Worm (Caenorhabditis elegans) whole organism, mixed stage, embryonic: ENCODE data around the gene mfsd-13.2.

ENCODE experiments used
- M03D4.4 ChIP-seq: sonication (generic microtip); optimal IDR thresholded peaks from 2 replicates; lab custom pipeline; 2017; ENCODE audit warnings: mild to moderate bottlenecking, missing genetic modification characterization, missing compliant biosample characterization
- bed-3 ChIP-seq: fragments of 200-800 bp; sonication (Bioruptor generic); optimal IDR thresholded peaks from 3 replicates; lab custom pipeline; 2018; ENCODE audit warnings: mild to moderate bottlenecking, missing genetic modification characterization, moderate library complexity, missing compliant biosample characterization
- ceh-39 ChIP-seq: fragments of 150-350 bp; optimal IDR thresholded peaks from 2 replicates; lab custom pipeline; 2014; ENCODE audit warnings: missing biosample characterization, missing genetic modification characterization
- ceh-43 ChIP-seq: fragments of 200-800 bp; sonication (Bioruptor generic); optimal IDR thresholded peaks from 2 replicates; lab custom pipeline; 2018; ENCODE audit warnings: mild to moderate bottlenecking, missing genetic modification characterization, moderate library complexity, missing compliant biosample characterization
- ceh-83 ChIP-seq: fragments of 200-800 bp; sonication (Bioruptor generic); optimal IDR thresholded peaks from 2 replicates; lab custom pipeline; 2018; ENCODE audit warnings: mild to moderate bottlenecking, missing genetic modification characterization, missing compliant biosample characterization
- ces-1 ChIP-seq: fragments of 150-350 bp; optimal IDR thresholded peaks from 2 replicates; lab custom pipeline; 2014; ENCODE audit warnings: missing biosample characterization, missing genetic modification reagents, missing genetic modification characterization
- cnd-1 ChIP-seq: fragments of 200-800 bp; sonication (Bioruptor generic); optimal IDR thresholded peaks from 2 replicates; lab custom pipeline; 2018; ENCODE audit warnings: mild to moderate bottlenecking, missing genetic modification characterization, missing compliant biosample characterization
- drap-1 ChIP-seq: fragments of 200-800 bp; sonication (Bioruptor generic); optimal IDR thresholded peaks from 3 replicates; lab custom pipeline; 2018; ENCODE audit warnings: mild to moderate bottlenecking, missing genetic modification characterization, missing compliant biosample characterization
- elt-1 ChIP-seq: sonication (generic microtip); optimal IDR thresholded peaks from 2 replicates; lab custom pipeline; 2017; ENCODE audit warnings: missing genetic modification characterization, mild to moderate bottlenecking, missing compliant biosample characterization, antibody characterized with exemption, moderate library complexity, borderline replicate concordance; ENCODE audit not compliant: insufficient read depth
- elt-3 ChIP-seq: fragments of 150-350 bp; optimal IDR thresholded peaks from 2 replicates; lab custom pipeline; 2014; ENCODE audit warnings: missing biosample characterization, missing genetic modification characterization
- flh-1 ChIP-seq: fragments of 200-800 bp; sonication (Bioruptor generic); optimal IDR thresholded peaks from 2 replicates; lab custom pipeline; 2018; ENCODE audit warnings: mild to moderate bottlenecking, missing genetic modification characterization, moderate library complexity, missing compliant biosample characterization
- ham-2 ChIP-seq: fragments of 200-800 bp; sonication (Bioruptor generic); optimal IDR thresholded peaks from 2 replicates; lab custom pipeline; 2018; ENCODE audit warnings: mild to moderate bottlenecking, missing genetic modification characterization, missing compliant biosample characterization
- hlh-1 ChIP-seq: fragments of 150-350 bp; optimal IDR thresholded peaks from 2 replicates; lab custom pipeline; 2014; ENCODE audit warnings: missing biosample characterization, missing genetic modification reagents, missing genetic modification characterization
- lin-13 ChIP-seq: fragments of 150-350 bp; optimal IDR thresholded peaks from 2 replicates; lab custom pipeline; 2014; ENCODE audit warnings: missing biosample characterization, missing genetic modification characterization
- lin-32 ChIP-seq: fragments of 200-800 bp; sonication (Bioruptor generic); optimal IDR thresholded peaks from 2 replicates; lab custom pipeline; 2018; ENCODE audit warnings: mild to moderate bottlenecking, missing genetic modification characterization, missing compliant biosample characterization
- lsy-2 ChIP-seq: fragments of 150-350 bp; optimal IDR thresholded peaks from 2 replicates; lab custom pipeline; 2014; ENCODE audit warnings: missing biosample characterization, missing genetic modification characterization
- mab-5 ChIP-seq: fragments of 150-350 bp; optimal IDR thresholded peaks from 2 replicates; lab custom pipeline; 2014; ENCODE audit warnings: missing biosample characterization, missing genetic modification characterization
- mep-1 ChIP-seq: fragments of 150-350 bp; optimal IDR thresholded peaks from 2 replicates; lab custom pipeline; 2017; ENCODE audit warnings: missing biosample characterization, missing genetic modification reagents, missing genetic modification characterization, inconsistent platforms
- nhr-12 ChIP-seq: fragments of 150-350 bp; optimal IDR thresholded peaks from 2 replicates; lab custom pipeline; 2014; ENCODE audit warnings: missing biosample characterization, missing genetic modification characterization
- nhr-2 ChIP-seq: fragments of 150-350 bp; optimal IDR thresholded peaks from 2 replicates; lab custom pipeline; 2014; ENCODE audit warnings: missing biosample characterization, missing genetic modification characterization
- nhr-237 ChIP-seq: fragments of 150-350 bp; optimal IDR thresholded peaks from 2 replicates; lab custom pipeline; 2014; ENCODE audit warnings: missing biosample characterization, missing genetic modification characterization
- nhr-76 ChIP-seq: sonication (generic microtip); optimal IDR thresholded peaks from 2 replicates; lab custom pipeline; 2017; ENCODE audit warnings: missing biosample characterization, missing genetic modification characterization
- pha-4 ChIP-seq: fragments of 150-350 bp; optimal IDR thresholded peaks from 2 replicates; lab custom pipeline; 2018; ENCODE audit warnings: missing biosample characterization, missing genetic modification reagents, missing genetic modification characterization
- sem-2 ChIP-seq: fragments of 200-800 bp; sonication (Bioruptor generic); optimal IDR thresholded peaks from 2 replicates; lab custom pipeline; 2018; ENCODE audit warnings: mild to moderate bottlenecking, missing genetic modification characterization, missing compliant biosample characterization
- snpc-4 ChIP-seq: fragments of 150-350 bp; optimal IDR thresholded peaks from 2 replicates; lab custom pipeline; 2014; ENCODE audit warnings: missing biosample characterization, missing genetic modification characterization
- sptf-1 ChIP-seq: sonication (generic microtip); optimal IDR thresholded peaks from 2 replicates; lab custom pipeline; 2017; ENCODE audit warnings: mild to moderate bottlenecking, missing genetic modification characterization, moderate library complexity, missing compliant biosample characterization
- tbx-8 ChIP-seq: fragments of 200-800 bp; sonication (Bioruptor generic); optimal IDR thresholded peaks from 2 replicates; lab custom pipeline; 2018; ENCODE audit warnings: mild to moderate bottlenecking, missing genetic modification characterization, moderate library complexity, missing compliant biosample characterization
- unc-39 ChIP-seq: fragments of 150-350 bp; optimal IDR thresholded peaks from 2 replicates; lab custom pipeline; 2014; ENCODE audit warnings: missing biosample characterization, missing genetic modification characterization
- unc-62 ChIP-seq: fragments of 150-350 bp; optimal IDR thresholded peaks from 2 replicates; lab custom pipeline; 2014; ENCODE audit warnings: missing biosample characterization, missing genetic modification reagents, missing genetic modification characterization
- zip-8 ChIP-seq: fragments of 150-350 bp; optimal IDR thresholded peaks from 2 replicates; lab custom pipeline; 2014; ENCODE audit warnings: missing biosample characterization, missing genetic modification characterization
- ztf-11 ChIP-seq: fragments of 150-350 bp; optimal IDR thresholded peaks from 2 replicates; lab custom pipeline; 2014; ENCODE audit warnings: missing biosample characterization, missing genetic modification characterization

The mfsd-13.2 gene

DNA sequence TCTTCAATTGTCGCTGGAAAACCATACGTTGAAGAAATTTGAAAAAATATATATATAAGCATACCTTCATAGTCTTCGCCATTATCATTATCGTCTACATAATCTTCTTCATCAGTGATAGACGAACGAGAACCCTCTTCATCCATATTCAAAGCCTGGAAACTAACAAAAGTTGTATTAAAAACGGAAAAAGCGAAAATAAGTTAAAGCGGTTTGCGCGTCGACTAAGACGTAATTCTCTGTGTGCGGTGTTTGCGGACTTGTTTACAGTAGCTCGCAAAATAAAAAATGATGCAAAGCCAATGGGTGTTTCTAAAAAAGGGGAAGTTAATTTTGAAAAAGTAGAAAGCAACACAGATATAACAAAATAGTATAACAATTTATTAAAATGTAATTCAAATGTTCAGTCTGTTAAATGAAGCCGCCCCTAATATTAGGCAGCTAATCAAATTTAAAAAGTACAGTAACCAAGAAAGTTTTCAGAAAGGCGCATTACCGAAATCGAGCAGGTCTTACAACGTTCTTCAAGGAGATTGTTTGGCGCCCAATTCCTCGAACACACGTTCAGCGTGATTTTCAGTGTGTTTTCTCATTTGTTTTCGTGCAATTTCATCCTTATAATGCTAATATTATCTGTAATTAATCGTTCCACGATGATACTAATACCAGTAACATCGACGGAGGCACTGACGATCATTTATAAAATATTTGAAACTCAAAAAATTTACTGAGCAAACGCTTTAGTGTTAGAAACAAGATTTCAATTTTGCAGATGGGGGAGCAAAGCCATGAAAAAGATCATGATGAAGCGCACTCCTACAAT, 33.6 kb downstream of the mfsd-13.2 start, which contains the start of the genes T07F8.4 and gld-3:
Gene T07F8.4 (minus strand): TSS at position 162 of the 823 bp plus-strand sequence.
Gene gld-3 (plus strand): TSS at position 773 of the 823 bp plus-strand sequence.
- peak; percentile 42 for TF ChIP-seq sptf-1 (tag; lab: Kevin White, UChicago)
- no peak for TF ChIP-seq ceh-83 (GFP tag; lab: Kevin White, UChicago)
- no peak for TF ChIP-seq snpc-4 (tag; lab: Kevin White, UChicago)
- peak; percentile 62 for TF ChIP-seq mep-1
- TF ChIP-seq lsy-2, result peak; percentile 93
- no peak for TF ChIP-seq tbx-8 (GFP tag; lab: Kevin White, UChicago)

DNA sequence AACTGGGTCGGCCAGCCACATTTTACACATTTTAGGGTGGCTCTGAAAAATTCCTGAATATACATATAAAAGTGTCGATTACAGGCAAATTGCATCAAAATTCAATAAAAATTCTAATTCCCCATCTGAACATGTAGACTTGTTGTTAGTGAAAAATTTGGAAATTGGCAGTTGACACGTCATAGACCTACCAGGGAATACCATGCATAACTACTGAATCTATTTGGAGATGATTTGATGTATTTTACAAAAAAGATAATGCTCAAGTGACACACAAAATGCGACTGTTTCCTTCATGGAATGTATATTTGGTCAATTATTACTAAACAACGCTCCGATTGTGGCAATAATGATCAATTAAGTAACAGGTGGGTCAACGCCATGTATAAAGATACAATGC, 39.2 kb downstream of the mfsd-13.2 start, which contains the start of gene F10E7.1:
Gene F10E7.1 (plus strand): TSS at position 301 of the 400 bp plus-strand sequence.
- TF ChIP-seq pha-4 (tag; lab: Kevin White, UChicago) (no peak), nhr-76 (tag; lab: Kevin White, UChicago) (no peak), sem-2 (GFP tag; lab: Kevin White, UChicago) (no peak), mep-1 (no peak), ham-2 (GFP tag; lab: Kevin White, UChicago) (no peak), lsy-2 (no peak), ceh-43 (GFP tag; lab: Kevin White, UChicago) (no peak), unc-39 (tag; lab: Kevin White, UChicago) (no peak), nhr-237 (tag; lab: Kevin White, UChicago) (no peak), M03D4.4 (tag; lab: Kevin White, UChicago) (no peak), bed-3 (GFP tag; lab: Kevin White, UChicago) (no peak), mab-5 (tag; lab: Kevin White, UChicago) (no peak), hlh-1 (no peak), tbx-8 (GFP tag; lab: Kevin White, UChicago) (no peak), flh-1 (no peak), unc-62 (GFP tag; lab: Kevin White, UChicago) (no peak), nhr-12 (tag; lab: Kevin White, UChicago) (no peak), ceh-39 (tag; lab: Kevin White, UChicago) (no peak)

DNA sequence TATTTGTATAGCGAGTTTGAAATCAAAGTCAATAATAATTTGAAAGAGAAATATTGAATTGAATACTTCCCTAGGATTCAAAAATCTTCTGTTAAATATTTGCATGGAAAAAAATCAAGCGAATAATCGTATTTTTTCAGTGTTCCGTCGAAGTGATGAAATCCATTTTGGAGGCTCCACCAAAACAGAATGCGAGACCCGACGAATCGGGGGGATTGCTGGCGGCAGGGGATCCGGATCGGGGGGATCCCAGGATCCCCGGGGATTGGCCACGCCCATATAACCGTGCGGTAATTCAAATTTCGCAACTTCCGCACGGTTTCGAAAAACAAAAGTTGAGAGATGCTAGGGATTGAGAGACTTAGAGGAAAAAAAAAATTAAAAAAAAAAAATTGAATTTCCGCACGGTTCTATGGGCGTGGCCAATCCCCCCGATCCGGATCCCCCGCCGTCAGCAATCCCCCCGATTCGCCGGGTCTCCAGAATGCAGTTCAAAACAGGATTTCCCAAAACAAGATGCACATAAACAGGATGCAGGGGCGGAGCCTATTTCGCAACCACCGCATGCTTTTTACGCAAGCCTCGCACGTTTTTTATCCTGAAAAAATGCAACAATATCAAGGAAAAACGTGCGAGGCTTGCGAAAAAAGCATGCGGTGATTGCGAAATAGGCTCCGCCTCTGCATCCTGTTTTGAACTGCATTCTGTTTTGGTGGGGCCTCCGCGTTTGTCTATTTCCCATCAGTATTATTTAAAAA, 42.8 kb downstream of the mfsd-13.2 start, which contains the start of gene F10E7.11:
Gene F10E7.11 (minus strand): TSS at position 232 of the 758 bp plus-strand sequence.
- no peak for TF ChIP-seq ceh-39 (tag; lab: Kevin White, UChicago)
- TF ChIP-seq cnd-1 (tag; lab: Kevin White, UChicago), result peak; percentile 16

DNA sequence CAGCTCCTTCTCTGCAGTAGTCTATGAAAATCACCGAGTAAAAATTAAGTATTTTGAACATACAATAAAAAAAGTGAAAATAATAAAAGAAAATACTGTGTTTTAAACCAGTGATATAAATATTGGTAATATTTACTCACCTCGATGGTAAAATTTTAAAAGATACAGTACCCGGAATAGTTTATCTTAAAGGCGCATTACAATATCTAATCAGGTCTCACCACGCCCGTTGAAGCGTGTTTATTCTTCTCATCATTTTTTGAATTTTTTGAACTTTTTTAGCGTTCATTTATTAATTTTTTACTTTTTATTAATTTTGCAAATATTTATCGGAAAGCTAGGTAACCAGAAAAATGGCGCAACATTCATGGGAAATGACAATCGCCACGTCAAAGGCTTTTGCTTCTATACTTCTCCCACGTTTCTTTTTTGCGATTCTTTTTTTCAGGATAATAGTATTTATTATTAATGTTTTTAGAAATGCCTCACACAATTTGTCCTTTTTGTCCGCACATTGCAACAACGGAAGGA, 43.8 kb downstream of the mfsd-13.2 start, which contains the start of gene F10E7.2:
Gene F10E7.2 (plus strand): TSS at position 481 of the 531 bp plus-strand sequence.
- no peak for TF ChIP-seq pha-4 (tag; lab: Kevin White, UChicago)
- TF ChIP-seq ham-2 (GFP tag; lab: Kevin White, UChicago), result no peak
- TF ChIP-seq cnd-1 (tag; lab: Kevin White, UChicago), result no peak
- no peak for TF ChIP-seq nhr-12 (tag; lab: Kevin White, UChicago)
- no peak for TF ChIP-seq ceh-43 (GFP tag; lab: Kevin White, UChicago)
- TF ChIP-seq mab-5 (tag; lab: Kevin White, UChicago), result no peak
- no peak for TF ChIP-seq ces-1 (GFP tag; lab: Kevin White, UChicago)
- no peak for TF ChIP-seq unc-62 (GFP tag; lab: Kevin White, UChicago)
- TF ChIP-seq sptf-1 (tag; lab: Kevin White, UChicago), result no peak
- no peak for TF ChIP-seq tbx-8 (GFP tag; lab: Kevin White, UChicago)
- TF ChIP-seq mep-1, result no peak
- no peak for TF ChIP-seq elt-3 (tag; lab: Kevin White, UChicago)
- TF ChIP-seq sem-2 (GFP tag; lab: Kevin White, UChicago), result no peak
- TF ChIP-seq lsy-2, result no peak
- no peak for TF ChIP-seq hlh-1
- TF ChIP-seq nhr-76 (tag; lab: Kevin White, UChicago), result no peak
- TF ChIP-seq drap-1 (GFP tag; lab: Kevin White, UChicago), result no peak

DNA sequence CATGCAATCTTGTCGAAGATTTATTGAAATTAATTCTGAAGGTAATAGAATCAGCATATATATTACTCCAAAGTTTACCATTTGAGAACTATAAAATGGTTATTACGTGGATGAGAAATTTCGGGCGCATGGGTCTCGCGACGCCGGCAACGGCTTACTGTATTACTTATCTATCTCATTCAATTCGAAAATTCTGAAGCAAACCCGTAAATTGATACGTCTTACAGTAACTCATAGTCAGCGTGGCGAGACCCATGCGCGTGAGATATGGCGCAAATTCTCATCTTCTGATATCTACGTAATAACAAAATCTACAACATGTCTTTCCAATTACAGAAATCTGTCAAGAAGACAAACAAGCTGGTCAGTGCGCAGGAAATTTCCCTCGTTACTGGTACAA, 46.1 kb downstream of the mfsd-13.2 start:
- TF ChIP-seq lin-32, result no peak
- TF ChIP-seq M03D4.4 (tag; lab: Kevin White, UChicago), result no peak
- no peak for TF ChIP-seq nhr-12 (tag; lab: Kevin White, UChicago)
- no peak for TF ChIP-seq mab-5 (tag; lab: Kevin White, UChicago)
- no peak for TF ChIP-seq pha-4 (tag; lab: Kevin White, UChicago)
- TF ChIP-seq nhr-2 (tag; lab: Kevin White, UChicago), result no peak
- no peak for TF ChIP-seq ceh-83 (GFP tag; lab: Kevin White, UChicago)
- no peak for TF ChIP-seq zip-8 (tag; lab: Kevin White, UChicago)
- no peak for TF ChIP-seq lin-13 (tag; lab: Kevin White, UChicago)
- TF ChIP-seq elt-1, result no peak
- TF ChIP-seq ztf-11 (tag; lab: Kevin White, UChicago), result no peak
- no peak for TF ChIP-seq nhr-76 (tag; lab: Kevin White, UChicago)
- no peak for TF ChIP-seq ham-2 (GFP tag; lab: Kevin White, UChicago)
